Fruit fly (Drosophila melanogaster) whole organism, prepupa: ENCODE results near the gene Tmf.

Experiments used
- Blimp-1 ChIP-seq: fragments of 200-800 bp; sonication (Bioruptor generic); optimal IDR thresholded peaks from 3 replicates; lab custom pipeline; 2017; ENCODE audit warnings: missing biosample characterization, missing genetic modification characterization, mild to moderate bottlenecking, moderate library complexity, missing genetic modification reagents
- CG10631 ChIP-seq: fragments of 200-800 bp; sonication (Bioruptor generic); optimal IDR thresholded peaks from 2 replicates; lab custom pipeline; 2016; ENCODE audit warnings: missing biosample characterization, missing genetic modification characterization
- CG11762 ChIP-seq: fragments of 200-800 bp; sonication (Bioruptor generic); optimal IDR thresholded peaks from 3 replicates; lab custom pipeline; 2016; ENCODE audit warnings: missing biosample characterization, missing genetic modification characterization; ENCODE audit not compliant: insufficient read depth
- CG15336 ChIP-seq: fragments of 200-800 bp; sonication (Bioruptor generic); IDR thresholded peaks from 2 replicates; pipeline ENCODE4 v1.3.6; 2022; ENCODE audit warnings: missing biosample characterization, missing genetic modification characterization
- CG1621 ChIP-seq: fragments of 200-800 bp; sonication (Bioruptor generic); optimal IDR thresholded peaks from 3 replicates; lab custom pipeline; 2018; ENCODE audit warnings: missing biosample characterization, mild to moderate bottlenecking, missing genetic modification characterization
- CG31627 ChIP-seq: fragments of 200-800 bp; sonication (Bioruptor generic); optimal IDR thresholded peaks from 3 replicates; lab custom pipeline; 2016; ENCODE audit warnings: missing biosample characterization, missing genetic modification characterization
- CG32006 ChIP-seq: fragments of 200-800 bp; sonication (Bioruptor generic); optimal IDR thresholded peaks from 3 replicates; lab custom pipeline; 2017; ENCODE audit warnings: missing biosample characterization, mild to moderate bottlenecking, missing genetic modification characterization
- CG34406 ChIP-seq: fragments of 200-800 bp; sonication (Bioruptor generic); optimal IDR thresholded peaks from 3 replicates; lab custom pipeline; 2016; ENCODE audit warnings: missing biosample characterization, missing genetic modification characterization
- CG6163 ChIP-seq: fragments of 200-800 bp; sonication (Bioruptor generic); IDR thresholded peaks from 3 replicates; pipeline ENCODE4 v1.3.6; 2022; ENCODE audit warnings: missing biosample characterization, missing genetic modification characterization
- CG6792 ChIP-seq: fragments of 200-800 bp; sonication (Bioruptor generic); optimal IDR thresholded peaks from 3 replicates; lab custom pipeline; 2016; ENCODE audit warnings: missing biosample characterization, missing genetic modification characterization
- CG6808 ChIP-seq: fragments of 200-800 bp; sonication (Bioruptor generic); optimal IDR thresholded peaks from 3 replicates; lab custom pipeline; 2017; ENCODE audit warnings: missing biosample characterization, missing genetic modification characterization, mild to moderate bottlenecking, moderate library complexity, missing genetic modification reagents
- CG8119 ChIP-seq: fragments of 200-800 bp; sonication (Bioruptor generic); IDR thresholded peaks from 3 replicates; pipeline ENCODE4 v1.3.6; 2022; ENCODE audit warnings: missing biosample characterization, missing genetic modification characterization
- CG8319 ChIP-seq: fragments of 200-800 bp; sonication (Bioruptor generic); optimal IDR thresholded peaks from 3 replicates; lab custom pipeline; 2016; ENCODE audit warnings: missing biosample characterization, missing genetic modification characterization
- CG9139 ChIP-seq: fragments of 200-800 bp; sonication (Bioruptor generic); optimal IDR thresholded peaks from 3 replicates; lab custom pipeline; 2017; ENCODE audit warnings: missing biosample characterization, mild to moderate bottlenecking, missing genetic modification characterization
- Eip75B ChIP-seq: fragments of 200-800 bp; sonication (Bioruptor generic); optimal IDR thresholded peaks from 3 replicates; lab custom pipeline; 2016; ENCODE audit warnings: missing biosample characterization, missing genetic modification characterization
- Eip78C ChIP-seq: fragments of 200-800 bp; sonication (Bioruptor generic); peaks from one replicate; lab custom pipeline; 2016; ENCODE audit warnings: missing biosample characterization, missing genetic modification characterization
- Eip93F ChIP-seq: fragments of 200-800 bp; sonication (Bioruptor generic); optimal IDR thresholded peaks from 2 replicates; lab custom pipeline; 2016; ENCODE audit warnings: missing biosample characterization, mild to moderate bottlenecking, missing genetic modification characterization
- Gug ChIP-seq: fragments of 200-800 bp; sonication (Bioruptor generic); IDR thresholded peaks from 2 replicates; pipeline ENCODE4 v1.3.6; 2022; ENCODE audit warnings: missing biosample characterization, missing genetic modification characterization
- Hr39 ChIP-seq: fragments of 200-800 bp; sonication (Bioruptor generic); optimal IDR thresholded peaks from 2 replicates; lab custom pipeline; 2016; ENCODE audit warnings: missing biosample characterization, missing genetic modification characterization
- OdsH ChIP-seq: fragments of 200-800 bp; sonication (Bioruptor generic); optimal IDR thresholded peaks from 3 replicates; lab custom pipeline; 2016; ENCODE audit warnings: missing biosample characterization, missing genetic modification characterization
- Sox102F ChIP-seq: fragments of 200-800 bp; sonication (Bioruptor generic); optimal IDR thresholded peaks from 2 replicates; lab custom pipeline; 2016; ENCODE audit warnings: missing biosample characterization, mild to moderate bottlenecking, missing genetic modification characterization
- achi ChIP-seq: fragments of 200-800 bp; sonication (Bioruptor generic); optimal IDR thresholded peaks from 3 replicates; lab custom pipeline; 2016; ENCODE audit warnings: missing biosample characterization, missing genetic modification characterization
- dsx ChIP-seq: fragments of 200-800 bp; optimal IDR thresholded peaks from 3 replicates; lab custom pipeline; 2019; ENCODE audit warnings: missing biosample characterization, mild to moderate bottlenecking, missing genetic modification characterization, moderate library complexity; ENCODE audit not compliant: poor library complexity, severe bottlenecking
- esn ChIP-seq: fragments of 200-800 bp; sonication (Bioruptor generic); optimal IDR thresholded peaks from 2 replicates; lab custom pipeline; 2016; ENCODE audit warnings: missing biosample characterization, mild to moderate bottlenecking, missing genetic modification characterization, moderate library complexity
- fd59A ChIP-seq: fragments of 200-800 bp; sonication (Bioruptor generic); optimal IDR thresholded peaks from 2 replicates; lab custom pipeline; 2017; ENCODE audit warnings: missing biosample characterization, mild to moderate bottlenecking, missing genetic modification characterization, missing genetic modification reagents
- fd85E ChIP-seq: fragments of 200-800 bp; sonication (Bioruptor generic); optimal IDR thresholded peaks from 3 replicates; lab custom pipeline; 2016; ENCODE audit warnings: missing biosample characterization, missing genetic modification characterization
- lz ChIP-seq: fragments of 200-800 bp; sonication (Bioruptor generic); optimal IDR thresholded peaks from 3 replicates; lab custom pipeline; 2016; ENCODE audit warnings: missing biosample characterization, missing genetic modification characterization
- salr ChIP-seq, 2 experiments: fragments of 200-800 bp; sonication (Bioruptor generic); optimal IDR thresholded peaks; 3 replicates each; lab custom pipeline; 2016 to 2018; ENCODE audit warnings: missing biosample characterization in 2 of 2, missing genetic modification characterization in 2 of 2, mild to moderate bottlenecking in 1 of 2
- ss ChIP-seq, 2 experiments: fragments of 200-800 bp; sonication (Bioruptor generic); optimal IDR thresholded peaks; 2 replicates in 1 of 2; 3 replicates in 1 of 2; lab custom pipeline; 2017 to 2018; ENCODE audit warnings: mild to moderate bottlenecking in 2 of 2, missing biosample characterization in 2 of 2, missing genetic modification characterization in 2 of 2, moderate library complexity in 1 of 2
- svp ChIP-seq: fragments of 200-800 bp; sonication (Bioruptor generic); peaks from one replicate; lab custom pipeline; 2016; ENCODE audit warnings: missing biosample characterization, missing genetic modification characterization
- topi ChIP-seq: fragments of 200-800 bp; sonication (Bioruptor generic); optimal IDR thresholded peaks from 3 replicates; lab custom pipeline; 2016; ENCODE audit warnings: missing biosample characterization, missing genetic modification characterization
- vri ChIP-seq: fragments of 200-800 bp; sonication (Bioruptor generic); optimal IDR thresholded peaks from 3 replicates; lab custom pipeline; 2016; ENCODE audit warnings: missing biosample characterization, mild to moderate bottlenecking, missing genetic modification characterization

The Tmf gene

dm6 chrX:6867175-6868023 lies 23.3 kb downstream of the Tmf start, which contains the start of gene CG14434 (continued):
- TF ChIP-seq CG8319 (GFP tag; lab: Kevin White, UChicago): peak; percentile 56
- TF ChIP-seq CG31627 (GFP tag; lab: Kevin White, UChicago): peak; percentile 62
- peak; percentile 67 for TF ChIP-seq Hr39 (GFP tag; lab: Kevin White, UChicago)
- TF ChIP-seq CG32006 (GFP tag; lab: Kevin White, UChicago): peak; percentile 94
- peak; percentile 78 for TF ChIP-seq achi (GFP tag; lab: Kevin White, UChicago)
- peak; percentile 78 for TF ChIP-seq CG10631 (GFP tag; lab: Kevin White, UChicago)
- TF ChIP-seq topi (GFP tag; lab: Kevin White, UChicago): peak; percentile 82
- no peak for TF ChIP-seq vri (GFP tag; lab: Kevin White, UChicago)
- peak; percentile 74 for TF ChIP-seq fd59A (GFP tag; lab: Kevin White, UChicago)
- TF ChIP-seq lz: peak; percentile 80

dm6 chrX:6868024-6868628 lies 24.0 kb downstream of the Tmf start:
- peak; percentile 56 for TF ChIP-seq CG1621
- TF ChIP-seq dsx (GFP tag; lab: Kevin White, UChicago): no peak
- TF ChIP-seq OdsH (GFP tag; lab: Kevin White, UChicago): peak; percentile 18
- TF ChIP-seq esn: peak; percentile 76
- no peak for TF ChIP-seq fd85E (GFP tag; lab: Kevin White, UChicago)
- peak; percentile 5 for TF ChIP-seq Eip75B
- peak; percentile 48; the same call in 2 of the 3 replicates for TF ChIP-seq CG6163 (GFP tag; lab: Robert Waterston, UW)
- peak in 1 of 2 experiments; percentile 6 for TF ChIP-seq salr (GFP tag; optimal IDR thresholded peaks at IDR 0.05; lab: Kevin White, UChicago)
- peak; percentile 28 to 60 for TF ChIP-seq ss (GFP tag; optimal IDR thresholded peaks at IDR 0.05; lab: Kevin White, UChicago)
- TF ChIP-seq Blimp-1 (GFP tag; lab: Kevin White, UChicago): peak; percentile 25
- peak; percentile 39 for TF ChIP-seq vri (GFP tag; lab: Kevin White, UChicago)
- peak; percentile 60 for TF ChIP-seq topi (GFP tag; lab: Kevin White, UChicago)
- peak; percentile 42; the same call in 2 of the 3 replicates for TF ChIP-seq CG8119 (GFP tag; lab: Robert Waterston, UW)
- TF ChIP-seq Eip93F (GFP tag; lab: Kevin White, UChicago): no peak
- no peak for TF ChIP-seq CG11762 (GFP tag; lab: Kevin White, UChicago)
- TF ChIP-seq CG34406 (GFP tag; lab: Kevin White, UChicago): no peak
- TF ChIP-seq Gug (GFP tag; lab: Robert Waterston, UW): no peak
- TF ChIP-seq CG15336 (GFP tag; lab: Robert Waterston, UW): 0 out of 2 replicates have a peak, but pooled peaks have one; percentile 10
- TF ChIP-seq CG9139 (GFP tag; lab: Kevin White, UChicago): no peak
- TF ChIP-seq Sox102F (GFP tag; lab: Kevin White, UChicago): peak; percentile 36
- TF ChIP-seq lz: peak; percentile 39
- TF ChIP-seq CG6792: peak; percentile 14
- peak; percentile 54 for TF ChIP-seq svp (GFP tag; lab: Kevin White, UChicago)
- TF ChIP-seq CG6808: no peak

dm6 chrX:6868629-6869579 lies 24.8 kb downstream of the Tmf start:
- TF ChIP-seq Eip78C (GFP tag; lab: Kevin White, UChicago) (peak; percentile 67), lz (no peak), Sox102F (GFP tag; lab: Kevin White, UChicago) (peak; percentile 6)
- TF ChIP-seq, all 60 proteins: peak for 2
